Worm (Caenorhabditis elegans) whole organism, L4/young adult: ENCODE data around the gene C16C8.22.
"Not testable (repeated sequence)": the region's sequence is repeated elsewhere in the genome, so short reads cannot be mapped to it uniquely, and the experiment has no call there.

Experiments
- W03F9.2 ChIP-seq: fragments of 150-350 bp; optimal IDR thresholded peaks from 2 replicates; lab custom pipeline; 2014; ENCODE audit warnings: missing biosample characterization, missing genetic modification characterization
- dao-5 ChIP-seq: sonication (generic microtip); optimal IDR thresholded peaks from 2 replicates; lab custom pipeline; 2016; ENCODE audit warnings: missing genotype, missing genetic modification characterization, moderate library complexity, missing compliant biosample characterization
- him-1 ChIP-seq: sonication (generic microtip); optimal IDR thresholded peaks from 2 replicates; lab custom pipeline; 2016; ENCODE audit warnings: missing genotype, missing genetic modification reagents, missing genetic modification characterization, missing compliant biosample characterization

Gene C16C8.22

DNA sequence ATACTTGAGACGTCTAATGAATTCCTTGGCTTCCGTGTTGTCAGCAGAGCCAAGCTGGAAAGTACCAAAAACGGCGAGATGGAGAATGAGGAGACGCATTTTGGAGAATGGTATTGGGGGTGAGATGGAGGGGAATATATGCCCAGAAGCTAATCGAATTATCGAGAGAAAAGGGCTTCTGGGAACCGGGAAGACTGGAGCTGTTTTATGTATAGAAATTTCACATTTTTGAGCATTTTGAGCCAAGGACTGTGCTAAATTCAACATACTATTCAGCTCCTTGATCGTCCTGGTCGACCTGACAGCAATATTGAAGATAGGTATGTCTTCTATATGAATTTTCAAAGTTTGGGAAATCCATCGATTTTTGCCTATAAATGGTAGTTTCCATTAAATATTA, 17.0 kb upstream of the C16C8.22 start, which contains the start of gene C16C8.7:
TSS of gene C16C8.7 (minus strand) at position 101 of the 400 bp plus-strand sequence.
- TF ChIP-seq W03F9.2 (no peak), him-1 (tag; lab: Kevin White, UChicago) (no peak), dao-5 (tag; lab: Kevin White, UChicago) (no peak)

DNA sequence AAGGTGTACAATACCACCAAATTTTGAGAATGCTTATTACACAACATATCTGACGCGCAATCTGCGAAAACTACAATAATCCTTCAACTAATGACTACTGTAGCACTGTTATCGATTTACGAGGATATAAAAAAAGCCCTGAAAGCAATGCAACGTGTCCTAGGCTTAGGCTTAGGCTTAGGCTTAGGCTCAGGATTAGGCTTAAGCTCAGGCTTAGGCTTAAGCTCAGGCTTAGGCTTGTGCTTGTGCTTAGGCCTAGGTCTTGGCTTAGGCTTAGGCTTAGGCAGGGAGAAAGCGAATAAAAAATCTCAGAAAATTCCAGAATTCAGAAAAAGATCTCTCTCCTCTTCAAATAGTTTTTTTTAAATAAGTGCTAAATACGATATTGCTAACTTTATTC, 16.1 kb upstream of the C16C8.22 start:
- no peak for TF ChIP-seq him-1 (tag; lab: Kevin White, UChicago)
- no peak for TF ChIP-seq dao-5 (tag; lab: Kevin White, UChicago)
- TF ChIP-seq W03F9.2: no peak

DNA sequence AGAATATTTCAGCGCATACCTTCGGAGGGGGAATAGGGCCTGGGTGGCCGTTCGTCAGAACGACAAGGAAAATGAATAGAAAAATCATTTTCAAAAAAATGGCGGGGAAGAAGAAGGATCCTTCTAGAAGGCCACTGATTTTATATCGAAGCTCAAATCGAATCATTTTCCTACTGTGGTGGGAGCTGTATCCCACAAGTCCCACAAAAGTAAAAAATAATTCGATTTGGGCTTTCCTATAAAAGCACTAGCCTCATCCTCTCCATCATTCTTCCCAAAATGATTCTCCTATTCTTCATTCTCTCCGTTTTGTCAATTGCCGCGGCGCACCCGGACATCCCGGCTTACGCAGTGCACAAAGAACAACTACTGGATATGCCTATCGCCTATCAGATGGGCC, 15.2 kb upstream of the C16C8.22 start, which contains the start of the genes C16C8.26 and C16C8.19:
TSS of gene C16C8.26 (minus strand) at position 101 of the 400 bp plus-strand sequence.
TSS of gene C16C8.19 (plus strand) at position 279 of the 400 bp plus-strand sequence.
- TF ChIP-seq W03F9.2 (no peak), dao-5 (tag; lab: Kevin White, UChicago) (no peak), him-1 (tag; lab: Kevin White, UChicago) (no peak)

DNA sequence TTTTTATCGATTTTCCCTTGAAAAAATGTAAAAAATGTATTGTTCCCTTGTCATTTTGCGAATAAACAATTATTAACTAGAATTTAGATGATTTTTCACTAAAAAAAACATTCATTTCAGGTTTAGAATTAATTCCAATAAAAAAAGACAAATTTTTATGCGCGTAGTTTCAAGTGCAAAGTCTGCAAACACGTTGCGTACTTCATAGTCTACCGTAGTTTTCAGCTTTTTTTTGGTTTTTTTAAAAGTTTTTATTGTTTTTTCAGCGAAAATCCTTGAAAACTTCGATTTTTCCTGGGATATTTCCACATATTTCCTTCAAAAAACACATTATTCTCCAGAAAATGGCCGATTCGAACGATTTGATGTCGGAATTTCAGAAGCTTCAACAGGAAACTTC, 10.5 kb upstream of the C16C8.22 start, which contains the start of gene C16C8.11:
TSS of gene C16C8.11 (plus strand) at position 188 of the 400 bp plus-strand sequence.
- TF ChIP-seq dao-5 (tag; lab: Kevin White, UChicago) (no peak), him-1 (tag; lab: Kevin White, UChicago) (no peak), W03F9.2 (no peak)

DNA sequence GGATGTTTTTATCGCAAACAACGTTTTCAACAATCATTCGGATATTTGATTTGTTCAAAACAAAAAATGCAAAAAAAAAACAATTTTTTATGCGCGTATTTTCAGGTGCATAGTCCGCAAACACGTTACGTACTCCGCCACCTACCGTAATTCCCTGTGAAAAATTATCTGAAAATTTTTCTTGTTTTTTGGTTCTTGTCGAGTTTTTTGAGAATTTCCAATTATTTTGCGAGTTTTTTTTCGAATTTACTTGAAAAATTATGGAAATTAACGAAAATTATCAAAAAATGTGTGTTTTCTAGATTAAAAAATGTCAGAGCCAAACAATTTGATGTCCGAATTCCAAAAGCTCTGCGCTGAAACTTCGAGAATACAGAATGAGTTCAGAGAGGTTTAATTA, 9.4 kb upstream of the C16C8.22 start, which contains the start of gene C16C8.12:
TSS of gene C16C8.12 (plus strand) at position 301 of the 400 bp plus-strand sequence.
- TF ChIP-seq W03F9.2: no peak
- no peak for TF ChIP-seq him-1 (tag; lab: Kevin White, UChicago)
- TF ChIP-seq dao-5 (tag; lab: Kevin White, UChicago): no peak

DNA sequence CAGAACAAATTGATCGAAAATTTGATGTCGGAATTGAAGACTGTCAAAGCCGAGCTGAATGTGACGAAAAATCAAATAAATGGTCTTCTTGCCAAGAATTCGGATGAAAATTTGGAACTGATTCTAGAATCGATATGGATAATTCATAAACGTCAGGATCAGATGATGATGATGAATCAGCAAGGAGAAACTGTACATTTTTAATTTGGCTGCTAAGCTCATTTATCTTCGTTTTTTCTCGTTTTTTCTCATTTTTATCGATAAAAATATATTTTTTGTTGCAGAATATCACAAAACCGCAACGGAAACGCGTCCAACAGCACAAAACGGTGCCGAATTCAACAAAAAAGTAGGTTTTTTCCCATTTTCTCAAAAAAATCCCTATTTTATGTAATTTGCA, 6.5 kb upstream of the C16C8.22 start, which contains the start of gene C16C8.14:
TSS of gene C16C8.14 (plus strand) at position 301 of the 400 bp plus-strand sequence.
- not testable (repeated sequence) for TF ChIP-seq W03F9.2; dao-5 (tag; lab: Kevin White, UChicago); him-1 (tag; lab: Kevin White, UChicago)

DNA sequence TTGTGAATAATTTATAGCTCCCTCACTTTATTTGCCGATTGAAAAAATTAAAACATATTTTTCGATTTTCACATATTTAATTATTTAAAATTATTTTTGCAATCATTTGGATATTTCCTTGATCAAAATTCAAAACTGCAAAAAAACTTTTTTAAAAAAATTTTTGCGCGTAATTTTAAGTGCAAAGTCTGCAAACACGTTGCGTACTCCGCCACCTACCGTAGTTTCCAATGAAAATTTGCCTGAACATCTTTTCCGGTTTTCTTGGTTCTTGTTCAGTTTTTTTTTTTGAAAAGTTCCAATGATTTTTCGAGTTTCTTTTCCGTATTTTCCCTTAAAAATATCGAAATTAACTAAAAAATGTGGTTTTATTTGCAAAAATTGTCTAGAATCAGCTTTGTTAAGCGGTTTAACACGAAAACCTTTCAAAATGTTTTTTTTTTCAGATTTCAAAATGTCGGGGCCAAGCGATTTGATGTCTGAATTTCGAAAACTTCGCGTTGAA, 5.8 kb upstream of the C16C8.22 start, which contains the start of gene C16C8.25:
TSS of gene C16C8.25 (plus strand) at position 455 of the 505 bp plus-strand sequence.
- no peak for TF ChIP-seq dao-5 (tag; lab: Kevin White, UChicago)
- no peak for TF ChIP-seq W03F9.2
- TF ChIP-seq him-1 (tag; lab: Kevin White, UChicago): no peak

DNA sequence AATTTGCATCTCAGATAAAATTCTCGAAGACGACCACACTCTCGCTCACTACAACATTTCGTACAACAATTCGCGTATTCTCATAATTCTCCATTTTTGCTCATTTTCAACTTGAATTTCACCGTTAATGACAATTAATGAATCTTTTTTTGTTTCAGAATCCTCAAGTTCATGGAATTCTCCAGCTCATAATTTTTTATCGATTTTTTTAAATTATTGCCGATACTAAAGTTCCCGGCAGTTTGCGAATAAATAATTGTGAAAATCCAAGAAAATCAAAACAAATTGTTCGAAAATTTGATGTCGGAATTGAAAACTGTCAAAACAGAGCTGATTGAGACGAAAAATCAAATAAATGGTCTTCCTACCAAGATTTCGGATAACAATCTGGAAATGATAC, 4.9 kb upstream of the C16C8.22 start, which contains the start of gene C16C8.21:
TSS of gene C16C8.21 (plus strand) at position 301 of the 400 bp plus-strand sequence.
- TF ChIP-seq him-1 (tag; lab: Kevin White, UChicago): no peak
- TF ChIP-seq dao-5 (tag; lab: Kevin White, UChicago): no peak
- TF ChIP-seq W03F9.2: no peak

DNA sequence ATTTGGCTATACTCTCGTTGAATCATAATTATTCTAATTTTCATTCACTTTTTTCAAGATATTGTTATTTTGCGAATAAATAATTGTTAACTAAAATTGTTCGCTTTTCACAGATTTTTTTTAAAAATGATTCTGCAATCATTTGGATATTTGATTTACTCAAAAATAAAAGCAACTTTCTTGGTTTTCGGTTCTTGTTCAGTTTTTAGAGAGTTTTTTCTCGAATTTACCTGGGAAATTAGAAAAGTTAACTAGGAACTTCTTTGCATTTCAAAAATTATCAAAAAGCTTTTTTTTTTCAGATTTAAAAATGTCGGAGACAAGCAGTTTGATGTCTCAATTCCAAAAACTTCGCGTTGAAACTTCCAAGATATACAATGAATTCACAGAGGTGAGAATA, 3.6 kb upstream of the C16C8.22 start, which contains the start of the genes C16C8.20 and gldi-6:
TSS of gene C16C8.20 (plus strand) at position 301 of the 400 bp plus-strand sequence.
TSS of gene gldi-6 (plus strand) at position 301 of the 400 bp plus-strand sequence.
- TF ChIP-seq W03F9.2: no peak
- no peak for TF ChIP-seq him-1 (tag; lab: Kevin White, UChicago)
- TF ChIP-seq dao-5 (tag; lab: Kevin White, UChicago): no peak

DNA sequence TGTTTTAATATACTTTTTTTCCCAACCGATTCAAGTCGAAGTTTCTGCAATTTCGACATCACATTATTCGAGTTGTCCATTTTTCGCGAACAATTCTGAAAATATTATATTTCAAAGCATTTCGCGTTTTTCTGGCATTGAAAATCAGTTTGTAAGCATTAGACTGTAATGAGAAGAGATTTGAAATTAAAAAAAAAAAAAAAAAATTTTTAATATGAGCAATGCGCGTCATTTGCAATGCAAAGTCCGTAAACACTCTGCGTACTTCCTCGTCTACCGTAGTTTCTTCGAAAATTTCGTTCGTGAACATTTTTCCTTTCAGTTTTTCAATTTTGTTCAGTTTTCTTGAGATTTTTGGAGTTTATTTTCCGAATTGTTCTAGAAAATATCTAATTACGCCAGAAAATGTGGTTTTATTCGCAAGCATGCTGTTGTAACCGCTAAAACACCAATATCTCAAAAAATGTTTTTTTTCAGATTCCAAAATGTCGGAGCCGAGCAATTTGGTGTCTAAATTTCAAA, 2.3 kb upstream of the C16C8.22 start, which contains the start of the genes C16C8.5 and C16C8.16:
TSS of gene C16C8.5 (minus strand) at position 101 of the 522 bp plus-strand sequence.
TSS of gene C16C8.16 (plus strand) at position 472 of the 522 bp plus-strand sequence.
- no peak for TF ChIP-seq W03F9.2
- TF ChIP-seq dao-5 (tag; lab: Kevin White, UChicago): no peak
- no peak for TF ChIP-seq him-1 (tag; lab: Kevin White, UChicago)

DNA sequence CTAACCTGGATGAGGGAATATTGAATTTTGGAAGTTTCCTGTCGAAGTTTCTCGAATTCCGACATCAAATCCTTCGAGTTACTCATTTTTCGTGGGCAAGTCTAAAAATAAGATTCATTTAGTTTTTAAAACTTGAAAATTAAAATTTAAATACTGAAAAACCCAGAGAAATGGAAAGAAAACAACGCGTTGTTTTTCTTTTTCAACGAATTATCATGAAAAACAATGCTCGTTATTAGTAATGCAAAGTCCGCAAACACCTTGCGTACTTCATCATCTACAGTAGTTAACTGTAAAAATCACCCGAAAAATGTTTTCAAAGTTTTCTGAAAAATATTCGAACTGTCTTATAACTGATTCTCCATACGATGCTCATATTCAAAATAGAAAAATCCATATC, 1.2 kb upstream of the C16C8.22 start, which contains the start of gene C16C8.4:
TSS of gene C16C8.4 (minus strand) at position 101 of the 400 bp plus-strand sequence.
- no peak for TF ChIP-seq W03F9.2
- TF ChIP-seq him-1 (tag; lab: Kevin White, UChicago): no peak
- no peak for TF ChIP-seq dao-5 (tag; lab: Kevin White, UChicago)

DNA sequence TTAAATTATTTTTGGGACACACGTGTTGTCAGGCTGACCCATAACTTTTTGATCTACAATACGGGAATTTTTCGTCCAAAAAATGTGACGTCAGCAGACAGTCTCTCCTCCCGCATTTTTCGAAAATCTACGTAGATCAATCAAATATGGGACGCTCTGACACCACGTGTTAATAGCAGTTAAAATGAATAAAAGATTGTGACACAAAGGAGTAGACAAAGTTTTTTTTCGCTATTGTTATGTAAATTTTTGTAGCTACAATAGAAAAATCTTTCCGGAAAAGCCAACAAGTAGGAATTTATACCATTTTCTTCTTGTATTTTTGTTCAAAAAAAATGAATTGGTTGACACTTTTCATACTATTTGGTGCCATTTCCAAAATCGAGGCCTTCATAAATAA, 1.7 kb downstream of the C16C8.22 start, which contains the start of gene C16C8.27:
TSS of gene C16C8.27 (plus strand) at position 301 of the 400 bp plus-strand sequence.
- TF ChIP-seq dao-5 (tag; lab: Kevin White, UChicago) (no peak), him-1 (tag; lab: Kevin White, UChicago) (no peak), W03F9.2 (no peak)

DNA sequence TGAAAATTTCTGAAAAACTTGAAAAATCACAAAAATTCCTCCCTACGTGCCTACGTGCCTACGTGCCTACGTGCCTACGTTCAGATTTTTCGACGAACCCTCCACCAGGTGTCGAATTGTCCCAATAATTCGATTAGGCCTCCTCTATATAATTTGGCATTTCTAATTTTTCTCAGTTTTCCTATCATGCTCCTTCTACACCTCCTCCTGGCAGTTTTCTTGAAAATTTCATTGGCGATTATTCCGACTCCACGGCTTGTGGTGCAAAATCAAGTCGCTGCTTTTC, 2.5 kb downstream of the C16C8.22 start, which contains the start of gene C16C8.17:
TSS of gene C16C8.17 (plus strand) at position 187 of the 286 bp plus-strand sequence.
- no peak for TF ChIP-seq dao-5 (tag; lab: Kevin White, UChicago)
- no peak for TF ChIP-seq W03F9.2
